Worm (Caenorhabditis elegans) whole organism, mixed stage, embryonic: Measurements from ENCODE around the gene C42D4.3.

Experiments
- M03D4.4 ChIP-seq: sonication (generic microtip); optimal IDR thresholded peaks from 2 replicates; lab custom pipeline; 2017; ENCODE audit warnings: mild to moderate bottlenecking, missing genetic modification characterization, missing compliant biosample characterization
- bed-3 ChIP-seq: fragments of 200-800 bp; sonication (Bioruptor generic); optimal IDR thresholded peaks from 3 replicates; lab custom pipeline; 2018; ENCODE audit warnings: mild to moderate bottlenecking, missing genetic modification characterization, moderate library complexity, missing compliant biosample characterization
- blmp-1 ChIP-seq: fragments of 150-350 bp; optimal IDR thresholded peaks from 2 replicates; lab custom pipeline; 2014; ENCODE audit warnings: missing biosample characterization, missing genetic modification characterization
- ceh-43 ChIP-seq: fragments of 200-800 bp; sonication (Bioruptor generic); optimal IDR thresholded peaks from 2 replicates; lab custom pipeline; 2018; ENCODE audit warnings: mild to moderate bottlenecking, missing genetic modification characterization, moderate library complexity, missing compliant biosample characterization
- ceh-83 ChIP-seq: fragments of 200-800 bp; sonication (Bioruptor generic); optimal IDR thresholded peaks from 2 replicates; lab custom pipeline; 2018; ENCODE audit warnings: mild to moderate bottlenecking, missing genetic modification characterization, missing compliant biosample characterization
- ces-1 ChIP-seq: fragments of 150-350 bp; optimal IDR thresholded peaks from 2 replicates; lab custom pipeline; 2014; ENCODE audit warnings: missing biosample characterization, missing genetic modification reagents, missing genetic modification characterization
- drap-1 ChIP-seq: fragments of 200-800 bp; sonication (Bioruptor generic); optimal IDR thresholded peaks from 3 replicates; lab custom pipeline; 2018; ENCODE audit warnings: mild to moderate bottlenecking, missing genetic modification characterization, missing compliant biosample characterization
- elt-1 ChIP-seq: sonication (generic microtip); optimal IDR thresholded peaks from 2 replicates; lab custom pipeline; 2017; ENCODE audit warnings: missing genetic modification characterization, mild to moderate bottlenecking, missing compliant biosample characterization, antibody characterized with exemption, moderate library complexity, borderline replicate concordance; ENCODE audit not compliant: insufficient read depth
- elt-3 ChIP-seq: fragments of 150-350 bp; optimal IDR thresholded peaks from 2 replicates; lab custom pipeline; 2014; ENCODE audit warnings: missing biosample characterization, missing genetic modification characterization
- flh-1 ChIP-seq: fragments of 200-800 bp; sonication (Bioruptor generic); optimal IDR thresholded peaks from 2 replicates; lab custom pipeline; 2018; ENCODE audit warnings: mild to moderate bottlenecking, missing genetic modification characterization, moderate library complexity, missing compliant biosample characterization
- ham-2 ChIP-seq: fragments of 200-800 bp; sonication (Bioruptor generic); optimal IDR thresholded peaks from 2 replicates; lab custom pipeline; 2018; ENCODE audit warnings: mild to moderate bottlenecking, missing genetic modification characterization, missing compliant biosample characterization
- hlh-1 ChIP-seq: fragments of 150-350 bp; optimal IDR thresholded peaks from 2 replicates; lab custom pipeline; 2014; ENCODE audit warnings: missing biosample characterization, missing genetic modification reagents, missing genetic modification characterization
- lin-13 ChIP-seq: fragments of 150-350 bp; optimal IDR thresholded peaks from 2 replicates; lab custom pipeline; 2014; ENCODE audit warnings: missing biosample characterization, missing genetic modification characterization
- lin-32 ChIP-seq: fragments of 200-800 bp; sonication (Bioruptor generic); optimal IDR thresholded peaks from 2 replicates; lab custom pipeline; 2018; ENCODE audit warnings: mild to moderate bottlenecking, missing genetic modification characterization, missing compliant biosample characterization
- lsy-2 ChIP-seq: fragments of 150-350 bp; optimal IDR thresholded peaks from 2 replicates; lab custom pipeline; 2014; ENCODE audit warnings: missing biosample characterization, missing genetic modification characterization
- mab-5 ChIP-seq: fragments of 150-350 bp; optimal IDR thresholded peaks from 2 replicates; lab custom pipeline; 2014; ENCODE audit warnings: missing biosample characterization, missing genetic modification characterization
- mep-1 ChIP-seq: fragments of 150-350 bp; optimal IDR thresholded peaks from 2 replicates; lab custom pipeline; 2017; ENCODE audit warnings: missing biosample characterization, missing genetic modification reagents, missing genetic modification characterization, inconsistent platforms
- mls-2 ChIP-seq: sonication (generic microtip); optimal IDR thresholded peaks from 2 replicates; lab custom pipeline; 2016; ENCODE audit warnings: mild to moderate bottlenecking, missing genetic modification characterization, moderate library complexity, missing compliant biosample characterization
- nhr-12 ChIP-seq: fragments of 150-350 bp; optimal IDR thresholded peaks from 2 replicates; lab custom pipeline; 2014; ENCODE audit warnings: missing biosample characterization, missing genetic modification characterization
- nhr-2 ChIP-seq: fragments of 150-350 bp; optimal IDR thresholded peaks from 2 replicates; lab custom pipeline; 2014; ENCODE audit warnings: missing biosample characterization, missing genetic modification characterization
- nhr-237 ChIP-seq: fragments of 150-350 bp; optimal IDR thresholded peaks from 2 replicates; lab custom pipeline; 2014; ENCODE audit warnings: missing biosample characterization, missing genetic modification characterization
- nhr-28 ChIP-seq: fragments of 150-350 bp; optimal IDR thresholded peaks from 2 replicates; lab custom pipeline; 2014; ENCODE audit warnings: missing biosample characterization, missing genetic modification characterization
- nhr-76 ChIP-seq: sonication (generic microtip); optimal IDR thresholded peaks from 2 replicates; lab custom pipeline; 2017; ENCODE audit warnings: missing biosample characterization, missing genetic modification characterization
- pha-4 ChIP-seq: fragments of 150-350 bp; optimal IDR thresholded peaks from 2 replicates; lab custom pipeline; 2018; ENCODE audit warnings: missing biosample characterization, missing genetic modification reagents, missing genetic modification characterization
- sem-2 ChIP-seq: fragments of 200-800 bp; sonication (Bioruptor generic); optimal IDR thresholded peaks from 2 replicates; lab custom pipeline; 2018; ENCODE audit warnings: mild to moderate bottlenecking, missing genetic modification characterization, missing compliant biosample characterization
- snpc-4 ChIP-seq: fragments of 150-350 bp; optimal IDR thresholded peaks from 2 replicates; lab custom pipeline; 2014; ENCODE audit warnings: missing biosample characterization, missing genetic modification characterization
- sptf-1 ChIP-seq: sonication (generic microtip); optimal IDR thresholded peaks from 2 replicates; lab custom pipeline; 2017; ENCODE audit warnings: mild to moderate bottlenecking, missing genetic modification characterization, moderate library complexity, missing compliant biosample characterization
- tbx-8 ChIP-seq: fragments of 200-800 bp; sonication (Bioruptor generic); optimal IDR thresholded peaks from 2 replicates; lab custom pipeline; 2018; ENCODE audit warnings: mild to moderate bottlenecking, missing genetic modification characterization, moderate library complexity, missing compliant biosample characterization
- unc-120 ChIP-seq: sonication (generic microtip); optimal IDR thresholded peaks from 2 replicates; lab custom pipeline; 2017; ENCODE audit warnings: missing genetic modification characterization, missing compliant biosample characterization; ENCODE audit not compliant: poor library complexity, severe bottlenecking
- unc-39 ChIP-seq: fragments of 150-350 bp; optimal IDR thresholded peaks from 2 replicates; lab custom pipeline; 2014; ENCODE audit warnings: missing biosample characterization, missing genetic modification characterization
- unc-62 ChIP-seq: fragments of 150-350 bp; optimal IDR thresholded peaks from 2 replicates; lab custom pipeline; 2014; ENCODE audit warnings: missing biosample characterization, missing genetic modification reagents, missing genetic modification characterization
- zip-8 ChIP-seq: fragments of 150-350 bp; optimal IDR thresholded peaks from 2 replicates; lab custom pipeline; 2014; ENCODE audit warnings: missing biosample characterization, missing genetic modification characterization
- ztf-11 ChIP-seq: fragments of 150-350 bp; optimal IDR thresholded peaks from 2 replicates; lab custom pipeline; 2014; ENCODE audit warnings: missing biosample characterization, missing genetic modification characterization

C42D4.3 gene

DNA sequence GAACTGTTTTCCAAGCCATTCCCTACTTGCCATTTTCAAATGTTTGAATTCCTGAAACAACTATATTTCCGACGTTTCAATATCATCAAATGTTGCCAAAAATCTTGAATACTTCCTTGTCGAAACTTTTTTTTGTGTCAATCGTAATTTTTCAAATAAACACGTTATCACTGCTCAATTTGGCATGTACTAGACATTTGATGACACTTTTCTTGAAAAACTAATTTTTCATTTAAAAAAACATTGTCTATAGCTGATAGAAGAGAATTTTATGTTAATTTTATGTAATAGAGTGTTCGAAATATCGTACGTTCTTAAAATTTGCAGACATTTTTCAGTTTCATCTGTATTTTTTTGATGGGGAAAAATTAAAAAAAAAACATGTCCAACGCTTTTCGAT lies 3.8 kb downstream of the C42D4.3 start:
- no peak for TF ChIP-seq hlh-1
- no peak for TF ChIP-seq sem-2 (GFP tag; lab: Kevin White, UChicago)
- TF ChIP-seq zip-8: no peak
- no peak for TF ChIP-seq blmp-1 (tag; lab: Kevin White, UChicago)
- TF ChIP-seq unc-39 (tag; lab: Kevin White, UChicago): no peak
- TF ChIP-seq elt-3 (tag; lab: Kevin White, UChicago): no peak
- TF ChIP-seq lin-32 (GFP tag; lab: Kevin White, UChicago): no peak
- no peak for TF ChIP-seq mls-2 (tag; lab: Kevin White, UChicago)
- TF ChIP-seq unc-62 (GFP tag; lab: Kevin White, UChicago): no peak
- TF ChIP-seq ceh-83 (GFP tag; lab: Kevin White, UChicago): no peak
- no peak for TF ChIP-seq snpc-4 (tag; lab: Kevin White, UChicago)
- no peak for TF ChIP-seq lsy-2 (tag; lab: Kevin White, UChicago)
- no peak for TF ChIP-seq bed-3 (GFP tag; lab: Kevin White, UChicago)
- no peak for TF ChIP-seq elt-1 (tag; lab: Kevin White, UChicago)
- no peak for TF ChIP-seq drap-1
- no peak for TF ChIP-seq lin-13
- TF ChIP-seq ztf-11 (tag; lab: Kevin White, UChicago): no peak
- no peak for TF ChIP-seq mab-5 (tag; lab: Kevin White, UChicago)

DNA sequence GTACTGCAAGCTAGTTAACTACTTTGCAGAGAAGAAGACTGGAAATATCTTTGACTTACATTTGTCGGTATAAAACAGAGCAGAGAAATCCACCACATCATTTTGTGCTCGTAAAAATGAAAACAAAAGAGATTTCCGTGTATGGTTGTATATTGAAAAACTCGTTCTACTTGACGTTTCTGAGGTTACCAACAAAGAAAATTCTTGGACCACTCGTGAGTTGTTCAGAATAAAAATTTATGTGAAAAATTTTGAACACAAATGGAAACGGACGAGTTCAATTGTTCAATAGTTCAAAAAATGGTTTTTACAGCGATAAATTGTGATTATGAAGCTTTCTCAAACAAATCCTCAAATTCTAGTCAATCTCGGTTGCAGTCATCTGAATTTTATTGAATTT lies 5.6 kb downstream of the C42D4.3 start, which contains the start of gene clec-179:
clec-179 (minus strand) TSS at position 101 of the 400 bp plus-strand sequence.
- TF ChIP-seq nhr-2 (tag; lab: Kevin White, UChicago): no peak
- TF ChIP-seq blmp-1 (tag; lab: Kevin White, UChicago): no peak
- TF ChIP-seq mab-5 (tag; lab: Kevin White, UChicago): no peak
- TF ChIP-seq lin-13: no peak
- TF ChIP-seq nhr-237: no peak
- TF ChIP-seq mep-1 (tag; lab: Kevin White, UChicago): no peak
- TF ChIP-seq ham-2 (GFP tag; lab: Kevin White, UChicago): no peak
- TF ChIP-seq unc-39 (tag; lab: Kevin White, UChicago): no peak
- TF ChIP-seq flh-1 (GFP tag; lab: Kevin White, UChicago): no peak
- TF ChIP-seq bed-3 (GFP tag; lab: Kevin White, UChicago): no peak
- TF ChIP-seq snpc-4 (tag; lab: Kevin White, UChicago): no peak
- no peak for TF ChIP-seq M03D4.4 (tag; lab: Kevin White, UChicago)
- TF ChIP-seq unc-62 (GFP tag; lab: Kevin White, UChicago): no peak
- TF ChIP-seq mls-2 (tag; lab: Kevin White, UChicago): no peak
- TF ChIP-seq lin-32 (GFP tag; lab: Kevin White, UChicago): no peak
- no peak for TF ChIP-seq tbx-8 (GFP tag; lab: Kevin White, UChicago)
- no peak for TF ChIP-seq sptf-1 (tag; lab: Kevin White, UChicago)
- TF ChIP-seq sem-2 (GFP tag; lab: Kevin White, UChicago): no peak
- no peak for TF ChIP-seq drap-1

DNA sequence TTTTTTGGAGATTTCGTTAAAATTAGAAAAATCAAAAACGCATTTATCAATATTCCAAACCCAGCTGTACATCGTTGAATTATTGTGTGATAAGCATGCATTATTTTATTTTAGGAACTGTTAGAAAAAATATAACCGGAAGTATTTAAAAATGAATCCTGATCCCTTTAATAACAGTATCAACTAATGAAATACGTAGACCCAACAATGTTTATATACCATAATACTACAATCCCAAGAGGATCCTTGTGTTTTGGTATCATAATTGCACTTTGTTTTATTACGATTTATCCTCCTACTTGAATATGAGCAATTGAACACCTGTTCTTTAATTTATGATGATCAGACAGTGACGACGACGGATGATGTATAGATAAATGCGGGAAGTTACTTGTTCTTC lies 7.7 kb downstream of the C42D4.3 start, which contains the start of gene str-249:
str-249 (minus strand) TSS at position 101 of the 400 bp plus-strand sequence.
- no peak for TF ChIP-seq drap-1
- TF ChIP-seq hlh-1: no peak
- no peak for TF ChIP-seq nhr-12
- no peak for TF ChIP-seq bed-3 (GFP tag; lab: Kevin White, UChicago)
- TF ChIP-seq snpc-4 (tag; lab: Kevin White, UChicago): no peak
- no peak for TF ChIP-seq ztf-11 (tag; lab: Kevin White, UChicago)
- TF ChIP-seq ceh-83 (GFP tag; lab: Kevin White, UChicago): no peak
- no peak for TF ChIP-seq ham-2 (GFP tag; lab: Kevin White, UChicago)
- no peak for TF ChIP-seq M03D4.4 (tag; lab: Kevin White, UChicago)
- no peak for TF ChIP-seq lsy-2 (tag; lab: Kevin White, UChicago)
- TF ChIP-seq mab-5 (tag; lab: Kevin White, UChicago): no peak

- TF ChIP-seq ceh-43 (GFP tag; lab: Kevin White, UChicago) (no peak), snpc-4 (tag; lab: Kevin White, UChicago) (no peak), lsy-2 (tag; lab: Kevin White, UChicago) (no peak), pha-4 (tag; lab: Kevin White, UChicago) (no peak), nhr-76 (tag; lab: Kevin White, UChicago) (no peak), unc-62 (GFP tag; lab: Kevin White, UChicago) (no peak), mls-2 (tag; lab: Kevin White, UChicago) (no peak), nhr-28 (tag; lab: Kevin White, UChicago) (no peak), nhr-2 (tag; lab: Kevin White, UChicago) (no peak), mab-5 (tag; lab: Kevin White, UChicago) (no peak), tbx-8 (GFP tag; lab: Kevin White, UChicago) (no peak), sem-2 (GFP tag; lab: Kevin White, UChicago) (no peak), sptf-1 (tag; lab: Kevin White, UChicago) (no peak), lin-13 (no peak), nhr-12 (no peak), elt-1 (tag; lab: Kevin White, UChicago) (no peak), unc-39 (tag; lab: Kevin White, UChicago) (no peak), unc-120 (tag; lab: Kevin White, UChicago) (no peak), ces-1 (GFP tag; lab: Kevin White, UChicago) (no peak)
These were observed 9.0 kb downstream of the C42D4.3 start, which contains the start of gene C42D4.13 for ce11 chrIV:7188030-7188429. TSS of gene C42D4.13 (minus strand) at chrIV:7188130.
